Fruit fly (Drosophila melanogaster) whole organism, wandering third instar larva: ENCODE measurements around the gene hob.

Source experiments
- Abd-B ChIP-seq: fragments of >200 bp; optimal IDR thresholded peaks from 2 replicates; lab custom pipeline; 2017; ENCODE audit warnings: missing biosample characterization, missing genetic modification characterization
- CG32264 ChIP-seq: fragments of 200-800 bp; sonication (Bioruptor generic); optimal IDR thresholded peaks from 2 replicates; lab custom pipeline; 2016; ENCODE audit warnings: missing biosample characterization, missing genetic modification characterization
- CG9705 ChIP-seq: fragments of 200-800 bp; sonication (Bioruptor generic); optimal IDR thresholded peaks from 2 replicates; lab custom pipeline; 2018; ENCODE audit warnings: missing biosample characterization, mild to moderate bottlenecking, missing genetic modification characterization
- CrebA ChIP-seq: fragments of 200-800 bp; sonication (Bioruptor generic); optimal IDR thresholded peaks from 2 replicates; lab custom pipeline; 2016; ENCODE audit warnings: missing biosample characterization, mild to moderate bottlenecking, missing genetic modification characterization, borderline replicate concordance
- Dif ChIP-seq: fragments of 200-275, 200-300 bp; sonication (Bioruptor generic); optimal IDR thresholded peaks from 2 replicates; lab custom pipeline; 2018; ENCODE audit warnings: missing biosample characterization, missing genetic modification characterization; ENCODE audit not compliant: partially characterized antibody
- GATAd ChIP-seq: sonication (Bioruptor generic); optimal IDR thresholded peaks from 2 replicates; lab custom pipeline; 2016; ENCODE audit warnings: missing biosample characterization, missing genetic modification characterization
- HLH106 ChIP-seq: fragments of 200-800 bp; optimal IDR thresholded peaks from 3 replicates; lab custom pipeline; 2019; ENCODE audit warnings: missing biosample characterization, mild to moderate bottlenecking, missing genetic modification characterization, moderate library complexity
- Hnf4 ChIP-seq: fragments of 200-800 bp; sonication (Bioruptor generic); optimal IDR thresholded peaks from 2 replicates; lab custom pipeline; 2016; ENCODE audit warnings: missing biosample characterization, mild to moderate bottlenecking, missing genetic modification characterization
- Hr78 ChIP-seq: fragments of >200 bp; optimal IDR thresholded peaks from 2 replicates; lab custom pipeline; 2017; ENCODE audit warnings: missing biosample characterization, missing genetic modification characterization
- Hr83 ChIP-seq: fragments of 200-300 bp; sonication (Bioruptor generic); optimal IDR thresholded peaks from 2 replicates; lab custom pipeline; 2016; ENCODE audit warnings: missing biosample characterization, mild to moderate bottlenecking, missing genetic modification characterization, moderate library complexity; ENCODE audit not compliant: poor library complexity, severe bottlenecking
- Jra ChIP-seq: sonication (Bioruptor generic); optimal IDR thresholded peaks from 2 replicates; lab custom pipeline; 2016; ENCODE audit warnings: missing biosample characterization, missing genetic modification characterization
- Mio ChIP-seq: sonication (Bioruptor generic); optimal IDR thresholded peaks from 2 replicates; lab custom pipeline; 2016; ENCODE audit warnings: missing biosample characterization, missing genetic modification characterization
- Myc ChIP-seq: fragments of >200 bp; optimal IDR thresholded peaks from 2 replicates; lab custom pipeline; 2017
- N ChIP-seq: fragments of >200 bp; optimal IDR thresholded peaks from 2 replicates; lab custom pipeline; 2018; ENCODE audit warnings: missing biosample characterization, missing external identifiers, missing genetic modification characterization
- OdsH ChIP-seq: fragments of 200-800 bp; sonication (Bioruptor generic); optimal IDR thresholded peaks from 2 replicates; lab custom pipeline; 2016; ENCODE audit warnings: missing biosample characterization, mild to moderate bottlenecking, missing genetic modification characterization
- Rel ChIP-seq, 2 experiments: fragments of 200-800 bp; sonication (Bioruptor generic) in 1 of 2; optimal IDR thresholded peaks; 2 replicates in 1 of 2; 3 replicates in 1 of 2; lab custom pipeline; 2016 to 2019; ENCODE audit warnings: mild to moderate bottlenecking in 2 of 2, missing biosample characterization in 2 of 2, missing genetic modification characterization in 2 of 2, moderate library complexity in 1 of 2
- Sp1 ChIP-seq: fragments of 200-800 bp; sonication (Bioruptor generic); optimal IDR thresholded peaks from 3 replicates; lab custom pipeline; 2019; ENCODE audit warnings: missing biosample characterization, mild to moderate bottlenecking, missing genetic modification characterization, moderate library complexity
- Vsx2 ChIP-seq: fragments of 200-300, 225-300 bp; sonication (Bioruptor generic); optimal IDR thresholded peaks from 2 replicates; lab custom pipeline; 2018; ENCODE audit warnings: missing biosample characterization, missing genetic modification characterization; ENCODE audit not compliant: partially characterized antibody
- br ChIP-seq: fragments of 200-800 bp; sonication (Bioruptor generic); optimal IDR thresholded peaks from 2 replicates; lab custom pipeline; 2016; ENCODE audit warnings: missing biosample characterization, missing genetic modification characterization
- brk ChIP-seq: fragments of 200-800 bp; sonication (Bioruptor generic); optimal IDR thresholded peaks from 2 replicates; lab custom pipeline; 2016; ENCODE audit warnings: missing biosample characterization, mild to moderate bottlenecking, missing genetic modification characterization
- dl ChIP-seq, 2 experiments: fragments of 175-275, 200-275 bp in 1 of 2; fragments of 200-275 bp in 1 of 2; sonication (Bioruptor generic); optimal IDR thresholded peaks; lab custom pipeline; 2018; ENCODE audit warnings: mild to moderate bottlenecking in 2 of 2, missing biosample characterization in 2 of 2, missing genetic modification characterization in 2 of 2, moderate library complexity in 2 of 2; ENCODE audit not compliant: partially characterized antibody in 2 of 2, insufficient read depth in 1 of 2
- dmrt93B ChIP-seq: fragments of 200-800 bp; sonication (Bioruptor generic); optimal IDR thresholded peaks from 2 replicates; lab custom pipeline; 2018; ENCODE audit warnings: missing biosample characterization, mild to moderate bottlenecking, missing genetic modification characterization
- dsf ChIP-seq: sonication (Bioruptor generic); optimal IDR thresholded peaks from 2 replicates; lab custom pipeline; 2016; ENCODE audit warnings: missing biosample characterization, missing genetic modification characterization, borderline replicate concordance
- ey ChIP-seq: fragments of 200-800 bp; sonication (Bioruptor generic); optimal IDR thresholded peaks from 2 replicates; lab custom pipeline; 2016; ENCODE audit warnings: missing biosample characterization, missing genetic modification characterization
- foxo ChIP-seq, 2 experiments: fragments of 200-800 bp; sonication (Bioruptor generic); optimal IDR thresholded peaks; 2 replicates in 1 of 2; 3 replicates in 1 of 2; lab custom pipeline; 2016 to 2017; ENCODE audit warnings: missing biosample characterization in 2 of 2, missing genetic modification characterization in 2 of 2
- fru ChIP-seq: fragments of 200-800 bp; sonication (Bioruptor generic); optimal IDR thresholded peaks from 3 replicates; lab custom pipeline; 2016; ENCODE audit warnings: missing biosample characterization, mild to moderate bottlenecking, missing genetic modification characterization
- jim ChIP-seq: fragments of 175-275, 200-325 bp; sonication (Bioruptor generic); optimal IDR thresholded peaks from 2 replicates; lab custom pipeline; 2016; ENCODE audit warnings: missing biosample characterization, mild to moderate bottlenecking, missing genetic modification characterization
- lola ChIP-seq: fragments of >200 bp; optimal IDR thresholded peaks from 2 replicates; lab custom pipeline; 2017; ENCODE audit warnings: missing biosample characterization, missing genetic modification characterization
- pan ChIP-seq: fragments of >200 bp; optimal IDR thresholded peaks from 2 replicates; lab custom pipeline; 2017
- psq ChIP-seq: fragments of 200-800 bp; sonication (Bioruptor generic); optimal IDR thresholded peaks from 3 replicates; lab custom pipeline; 2017; ENCODE audit warnings: missing biosample characterization, mild to moderate bottlenecking, missing genetic modification characterization, moderate library complexity
- rgr ChIP-seq: fragments of 200-800 bp; sonication (Bioruptor generic); optimal IDR thresholded peaks from 3 replicates; lab custom pipeline; 2016; ENCODE audit warnings: missing biosample characterization, mild to moderate bottlenecking, missing genetic modification characterization
- sage ChIP-seq: fragments of 200-800 bp; sonication (Bioruptor generic); optimal IDR thresholded peaks from 2 replicates; lab custom pipeline; 2016; ENCODE audit warnings: missing biosample characterization, mild to moderate bottlenecking, missing genetic modification characterization
- sv ChIP-seq: fragments of 200-800 bp; sonication (Bioruptor generic); optimal IDR thresholded peaks from 3 replicates; lab custom pipeline; 2016; ENCODE audit warnings: missing biosample characterization, missing genetic modification characterization
- tai ChIP-seq: sonication (Bioruptor generic); optimal IDR thresholded peaks from 2 replicates; lab custom pipeline; 2016; ENCODE audit warnings: missing biosample characterization, missing genetic modification characterization
- usp ChIP-seq: fragments of >200 bp; optimal IDR thresholded peaks from 2 replicates; lab custom pipeline; 2017; ENCODE audit warnings: missing biosample characterization, missing genetic modification characterization
- woc ChIP-seq: sonication (Bioruptor generic); optimal IDR thresholded peaks from 2 replicates; lab custom pipeline; 2016; ENCODE audit warnings: missing biosample characterization, mild to moderate bottlenecking, missing genetic modification characterization

The hob gene

dm6 chr3L:3206263-3206662 lies 12.5 kb downstream of the hob start, which contains the start of gene CG33160:
CG33160 (minus strand) TSS chr3L:3206363.
- TF ChIP-seq Mio (GFP tag; lab: Kevin White, UChicago) (no peak), ey (GFP tag; lab: Kevin White, UChicago) (no peak), usp (GFP tag; lab: Kevin White, UChicago) (no peak), jim (GFP tag; lab: Kevin White, UChicago) (no peak), Hr83 (no peak), fru (GFP tag; lab: Kevin White, UChicago) (no peak), HLH106 (tag; lab: Kevin White, UChicago) (no peak), Dif (GFP tag; lab: Kevin White, UChicago) (no peak)

dm6 chr3L:3205349-3205748 lies 13.4 kb downstream of the hob start, which contains the start of gene CG32277:
CG32277 (minus strand) TSS chr3L:3205449.
- TF ChIP-seq Myc (lab: Kevin White, UChicago) (no peak), Sp1 (no peak), rgr (GFP tag; lab: Kevin White, UChicago) (no peak), fru (GFP tag; lab: Kevin White, UChicago) (no peak), ey (GFP tag; lab: Kevin White, UChicago) (no peak), dmrt93B (no peak), pan (no peak), HLH106 (tag; lab: Kevin White, UChicago) (no peak), sage (GFP tag; lab: Kevin White, UChicago) (no peak), dl (GFP tag; optimal IDR thresholded peaks at IDR 0.05; lab: Kevin White, UChicago; ENCODE audit: insufficient read depth in 1 of 2, partially characterized antibody in 2 of 2) (no peak), Abd-B (GFP tag; lab: Kevin White, UChicago) (no peak), lola (GFP tag; lab: Kevin White, UChicago) (no peak), usp (GFP tag; lab: Kevin White, UChicago) (no peak), br (no peak)

dm6 chr3L:3204348-3204747 lies 14.4 kb downstream of the hob start, which contains the start of gene CG33159:
CG33159 (minus strand) TSS chr3L:3204448.
- TF ChIP-seq OdsH (GFP tag; lab: Kevin White, UChicago): no peak
- TF ChIP-seq dl (GFP tag; optimal IDR thresholded peaks at IDR 0.05; lab: Kevin White, UChicago; ENCODE audit: insufficient read depth in 1 of 2, partially characterized antibody in 2 of 2): no peak

- TF ChIP-seq dsf (no peak), Vsx2 (no peak), tai (no peak), woc (no peak), fru (GFP tag; lab: Kevin White, UChicago) (no peak), br (no peak)
Measured at dm6 chr3L:3203062-3203461, 15.7 kb downstream of the hob start, which contains the start of gene CG32271. CG32271 (minus strand) TSS chr3L:3203162.

dm6 chr3L:3198447-3199402 lies 20.0 kb downstream of the hob start, which contains the start of the genes CG32276 and gry:
CG32276 (minus strand) TSS chr3L:3199047.
gry (plus strand) TSS chr3L:3199090.
- TF ChIP-seq CG9705: peak; percentile 63
- TF ChIP-seq dsf: no peak
- no peak for TF ChIP-seq GATAd (GFP tag; lab: Kevin White, UChicago)
- no peak for TF ChIP-seq N (GFP tag; lab: Kevin White, UChicago)
- no peak for TF ChIP-seq Vsx2
- no peak for TF ChIP-seq Jra
- no peak for TF ChIP-seq Hnf4
- peak; percentile 69 for TF ChIP-seq sv (GFP tag; lab: Kevin White, UChicago)
- TF ChIP-seq Rel (GFP tag; optimal IDR thresholded peaks at IDR 0.05; lab: Kevin White, UChicago): no peak
- peak; percentile 73 for TF ChIP-seq Rel (tag; optimal IDR thresholded peaks at IDR 0.05; lab: Kevin White, UChicago)
- peak; percentile 76 for TF ChIP-seq ey (GFP tag; lab: Kevin White, UChicago)
- peak; percentile 90 for TF ChIP-seq jim (GFP tag; lab: Kevin White, UChicago)
- no peak for TF ChIP-seq usp (GFP tag; lab: Kevin White, UChicago)
- TF ChIP-seq Hr83: peak; percentile 57
- no peak for TF ChIP-seq Hr78
- no peak for TF ChIP-seq brk (GFP tag; lab: Kevin White, UChicago)
- TF ChIP-seq CrebA: peak; percentile 97
- TF ChIP-seq woc: peak; percentile 88
- no peak for TF ChIP-seq dl (GFP tag; optimal IDR thresholded peaks at IDR 0.05; lab: Kevin White, UChicago; ENCODE audit: insufficient read depth in 1 of 2, partially characterized antibody in 2 of 2)
- no peak for TF ChIP-seq pan
- TF ChIP-seq tai: no peak
- peak; percentile 81 for TF ChIP-seq br
- TF ChIP-seq OdsH (GFP tag; lab: Kevin White, UChicago): peak; percentile 75
- TF ChIP-seq Mio (GFP tag; lab: Kevin White, UChicago): no peak
- TF ChIP-seq sage (GFP tag; lab: Kevin White, UChicago): no peak
- TF ChIP-seq Dif (GFP tag; lab: Kevin White, UChicago): no peak
- peak; percentile 89 for TF ChIP-seq fru (GFP tag; lab: Kevin White, UChicago)
- peak; percentile 62 for TF ChIP-seq psq
- peak; percentile 18 for TF ChIP-seq CG32264 (GFP tag; lab: Kevin White, UChicago)
- TF ChIP-seq foxo (GFP tag; optimal IDR thresholded peaks at IDR 0.05; lab: Kevin White, UChicago): peak in 1 of 2 experiments; percentile 90
- TF ChIP-seq Sp1: peak; percentile 80
